Worm (Caenorhabditis elegans) whole organism, midembryonic: ENCODE measurements around the gene coa-3.

ENCODE experiments used
- T22C8.4 ChIP-seq: fragments of 200-800 bp; sonication (Bioruptor generic); IDR thresholded peaks from 2 replicates; pipeline ENCODE4 v1.3.6; 2022; ENCODE audit warnings: missing genetic modification characterization, missing compliant biosample characterization
- flt-1 ChIP-seq: fragments of 200-800 bp; sonication (Bioruptor generic); IDR thresholded peaks from 2 replicates; pipeline ENCODE4 v1.3.6; 2022; ENCODE audit warnings: missing genetic modification characterization, missing compliant biosample characterization
- klf-2 ChIP-seq: fragments of 200-800 bp; sonication (Bioruptor generic); conservative IDR thresholded peaks from 2 replicates; pipeline ENCODE4 v1.3.6; 2022; ENCODE audit warnings: missing genetic modification reagents, missing genetic modification characterization, missing compliant biosample characterization
- tab-1 ChIP-seq: fragments of 200-800 bp; sonication (Bioruptor generic); IDR thresholded peaks from 2 replicates; pipeline ENCODE4 v1.3.6; 2022; ENCODE audit warnings: missing genetic modification characterization, missing compliant biosample characterization
- ztf-23 ChIP-seq: fragments of 200-800 bp; sonication (Bioruptor generic); IDR thresholded peaks from 2 replicates; pipeline ENCODE4 v1.3.6; 2022; ENCODE audit warnings: missing genetic modification reagents, missing genetic modification characterization, missing compliant biosample characterization
- ztf-29 ChIP-seq: fragments of 200-800 bp; sonication (Bioruptor generic); IDR thresholded peaks from 2 replicates; pipeline ENCODE4 v1.3.6; 2022; ENCODE audit warnings: missing genetic modification reagents, missing genetic modification characterization, missing compliant biosample characterization

DNA sequence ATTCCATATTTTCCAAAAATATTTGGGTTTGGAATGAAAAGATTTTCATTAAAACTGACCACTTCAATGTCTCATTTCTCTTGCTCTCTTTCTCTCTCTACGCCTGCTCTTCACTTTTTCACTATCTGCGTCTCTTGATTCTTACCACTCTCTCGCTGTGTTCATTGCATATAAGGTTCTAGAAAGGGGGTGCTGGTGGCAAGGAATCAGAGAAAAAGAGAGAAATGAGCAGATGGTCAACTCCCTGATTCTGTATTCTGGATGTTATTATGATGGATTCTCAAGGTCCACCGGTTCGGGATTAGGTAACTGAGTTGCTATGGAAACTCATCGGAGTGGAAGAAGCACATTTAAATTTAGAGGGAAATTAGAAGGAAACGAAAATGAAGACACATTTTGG is 38.3 kb upstream of the coa-3 start:
- no peak for TF ChIP-seq ztf-29 (GFP tag; lab: Robert Waterston, UW)
- TF ChIP-seq tab-1 (GFP tag; lab: Robert Waterston, UW) = no peak
- TF ChIP-seq ztf-23 (GFP tag; lab: Robert Waterston, UW) = no peak
- no peak for TF ChIP-seq klf-2 (GFP tag; lab: Robert Waterston, UW)
- no peak for TF ChIP-seq T22C8.4 (GFP tag; lab: Robert Waterston, UW)
- TF ChIP-seq flt-1 (GFP tag; lab: Robert Waterston, UW) = no peak
